Worm (Caenorhabditis elegans) whole organism, mixed stage, embryonic: Measurements from ENCODE around the gene gos-28.

Source experiments
- ceh-43 ChIP-seq: fragments of 200-800 bp; sonication (Bioruptor generic); optimal IDR thresholded peaks from 2 replicates; lab custom pipeline; 2018; ENCODE audit warnings: mild to moderate bottlenecking, missing genetic modification characterization, moderate library complexity, missing compliant biosample characterization
- elt-3 ChIP-seq: fragments of 150-350 bp; optimal IDR thresholded peaks from 2 replicates; lab custom pipeline; 2014; ENCODE audit warnings: missing biosample characterization, missing genetic modification characterization
- ham-2 ChIP-seq: fragments of 200-800 bp; sonication (Bioruptor generic); optimal IDR thresholded peaks from 2 replicates; lab custom pipeline; 2018; ENCODE audit warnings: mild to moderate bottlenecking, missing genetic modification characterization, missing compliant biosample characterization
- hlh-1 ChIP-seq: fragments of 150-350 bp; optimal IDR thresholded peaks from 2 replicates; lab custom pipeline; 2014; ENCODE audit warnings: missing biosample characterization, missing genetic modification reagents, missing genetic modification characterization
- nhr-12 ChIP-seq: fragments of 150-350 bp; optimal IDR thresholded peaks from 2 replicates; lab custom pipeline; 2014; ENCODE audit warnings: missing biosample characterization, missing genetic modification characterization
- nhr-237 ChIP-seq: fragments of 150-350 bp; optimal IDR thresholded peaks from 2 replicates; lab custom pipeline; 2014; ENCODE audit warnings: missing biosample characterization, missing genetic modification characterization
- pha-4 ChIP-seq: fragments of 150-350 bp; optimal IDR thresholded peaks from 2 replicates; lab custom pipeline; 2018; ENCODE audit warnings: missing biosample characterization, missing genetic modification reagents, missing genetic modification characterization
- snpc-4 ChIP-seq: fragments of 150-350 bp; optimal IDR thresholded peaks from 2 replicates; lab custom pipeline; 2014; ENCODE audit warnings: missing biosample characterization, missing genetic modification characterization
- unc-120 ChIP-seq: sonication (generic microtip); optimal IDR thresholded peaks from 2 replicates; lab custom pipeline; 2017; ENCODE audit warnings: missing genetic modification characterization, missing compliant biosample characterization; ENCODE audit not compliant: poor library complexity, severe bottlenecking
- unc-62 ChIP-seq: fragments of 150-350 bp; optimal IDR thresholded peaks from 2 replicates; lab custom pipeline; 2014; ENCODE audit warnings: missing biosample characterization, missing genetic modification reagents, missing genetic modification characterization

Gene gos-28

ce11 chrIII:7298045-7298444 lies 50.9 kb downstream of the gos-28 start:
- TF ChIP-seq unc-120 (tag; lab: Kevin White, UChicago), result no peak
- no peak for TF ChIP-seq hlh-1
- no peak for TF ChIP-seq unc-62
- no peak for TF ChIP-seq nhr-237 (tag; lab: Kevin White, UChicago)
- no peak for TF ChIP-seq ham-2 (GFP tag; lab: Kevin White, UChicago)
- no peak for TF ChIP-seq nhr-12 (tag; lab: Kevin White, UChicago)
- TF ChIP-seq ceh-43 (GFP tag; lab: Kevin White, UChicago), result no peak
- no peak for TF ChIP-seq snpc-4 (tag; lab: Kevin White, UChicago)
- TF ChIP-seq pha-4 (tag; lab: Kevin White, UChicago), result no peak
- no peak for TF ChIP-seq elt-3 (tag; lab: Kevin White, UChicago)
- TF ChIP-seq, all 35 proteins: peak for 0
